Fruit fly (Drosophila melanogaster): ENCODE measurements around the gene CG11403.

The CG11403 gene

dm6 chrX:1278825-1279643 lies 39.4 kb upstream of the CG11403 start (continued):
- TF ChIP-seq CG17912 (GFP tag; optimal IDR thresholded peaks at IDR 0.05) (no peak), sr (GFP tag; IDR thresholded peaks at IDR 0.05) (no peak), CG2120 (GFP tag; optimal IDR thresholded peaks at IDR 0.05) (peak; percentile 27), CG11696 (GFP tag; IDR thresholded peaks at IDR 0.05) (no peak), CoRest (tag; optimal IDR thresholded peaks at IDR 0.05) (peak; percentile 34), CG34224 (GFP tag; IDR thresholded peaks at IDR 0.05; ENCODE audit: partially characterized antibody) (no peak), gro (GFP tag; optimal IDR thresholded peaks at IDR 0.05) (no peak), CG9727 (GFP tag; optimal IDR thresholded peaks at IDR 0.05) (peak; percentile 40), Dad (GFP tag; optimal IDR thresholded peaks at IDR 0.05) (no peak), CG3281 (GFP tag; optimal IDR thresholded peaks at IDR 0.05) (no peak), CG6683 (GFP tag; optimal IDR thresholded peaks at IDR 0.05) (no peak), CG10147 (GFP tag; optimal IDR thresholded peaks at IDR 0.05) (peak; percentile 4), bcd (GFP tag; optimal IDR thresholded peaks at IDR 0.05) (no peak), fu2 (GFP tag; optimal IDR thresholded peaks at IDR 0.05) (no peak), ci (GFP tag; IDR thresholded peaks at IDR 0.05) (0 out of 3 replicates have a peak, but pooled peaks have one; percentile 46), gcm2 (GFP tag; optimal IDR thresholded peaks at IDR 0.05) (no peak), CG17568 (GFP tag; optimal IDR thresholded peaks at IDR 0.05) (no peak), CG15011 (GFP tag; optimal IDR thresholded peaks at IDR 0.05) (no peak), CG6272 (GFP tag; IDR thresholded peaks at IDR 0.05) (no peak), D (optimal IDR thresholded peaks at IDR 0.05) (no peak), D (GFP tag; optimal IDR thresholded peaks at IDR 0.05) (no peak), CG4328 (GFP tag; optimal IDR thresholded peaks at IDR 0.05) (no peak), odd (GFP tag; optimal IDR thresholded peaks at IDR 0.05) (no peak), CG12769 (tag; optimal IDR thresholded peaks at IDR 0.05) (no peak)

DNA sequence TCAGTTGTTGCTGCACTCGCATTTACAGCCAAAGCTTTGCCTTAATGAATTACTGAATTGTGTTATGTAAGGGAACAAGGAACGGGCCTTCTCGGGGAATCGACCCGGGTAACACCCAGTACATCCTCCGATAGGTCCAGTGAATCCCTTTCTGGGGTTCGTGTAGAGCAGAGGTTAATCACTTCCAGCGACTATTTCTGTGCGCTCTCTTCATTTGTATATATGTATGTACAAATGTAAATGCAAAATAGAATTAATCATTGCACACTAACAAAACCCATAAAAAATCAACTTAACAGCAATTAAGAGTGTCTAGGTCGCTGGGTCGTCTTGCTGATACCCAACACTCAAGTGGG lies 37.8 kb upstream of the CG11403 start:
- TF ChIP-seq dpn (GFP tag; optimal IDR thresholded peaks at IDR 0.05) = no peak
- TF ChIP-seq cad (GFP tag; optimal IDR thresholded peaks at IDR 0.05) = no peak
- peak in 1 of 2 experiments; percentile 34 for TF ChIP-seq Pdp1 (GFP tag; optimal IDR thresholded peaks at IDR 0.05)

DNA sequence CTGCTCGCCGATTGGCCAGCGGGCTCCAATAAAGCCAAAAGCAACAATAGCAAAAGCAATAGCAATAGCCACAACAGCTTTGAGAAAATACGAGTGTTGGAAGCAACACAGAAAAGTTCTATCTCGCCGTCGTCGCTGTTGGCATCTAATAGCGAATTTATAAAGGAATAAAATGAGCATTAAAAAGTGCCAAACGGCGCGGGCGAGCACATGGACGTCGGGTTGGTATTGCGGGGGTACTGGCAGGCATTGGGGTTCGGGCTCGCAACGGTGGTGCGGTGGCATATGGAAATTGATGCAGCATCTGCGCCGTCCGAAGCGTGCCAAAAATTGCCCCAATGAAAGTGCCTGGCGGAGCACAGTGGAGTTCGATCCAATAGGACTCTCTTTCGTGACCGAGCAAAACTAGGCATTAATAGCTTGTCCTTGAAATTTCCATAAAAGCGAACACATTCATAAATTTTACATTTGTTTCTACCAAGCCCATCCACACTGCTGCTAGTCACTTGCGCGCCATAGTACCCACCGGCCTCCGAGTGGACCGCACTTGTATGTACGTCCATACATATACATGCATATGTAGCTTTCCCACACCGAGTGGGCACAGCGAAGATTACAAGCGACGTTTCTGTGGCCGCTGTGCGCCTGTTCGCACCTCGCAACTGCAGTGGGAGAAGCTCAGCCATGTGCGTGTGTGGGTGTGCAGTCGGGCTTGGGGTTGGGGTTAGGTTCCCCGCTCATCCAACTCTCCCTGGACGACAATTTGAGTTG lies 37.3 kb upstream of the CG11403 start:
- TF ChIP-seq CG6854 (GFP tag; optimal IDR thresholded peaks at IDR 0.05) (peak; percentile 89), CG2889 (GFP tag; IDR thresholded peaks at IDR 0.05) (peak; percentile 92), stc (GFP tag; IDR thresholded peaks at IDR 0.05) (peak; percentile 92), knrl (GFP tag; IDR thresholded peaks at IDR 0.05; ENCODE audit: partially characterized antibody) (no peak), ab (GFP tag; optimal IDR thresholded peaks at IDR 0.05) (peak; percentile 85), shn (GFP tag; optimal IDR thresholded peaks at IDR 0.05) (peak; percentile 80), ERR (GFP tag; optimal IDR thresholded peaks at IDR 0.05) (peak; percentile 91), Taf1 (GFP tag; IDR thresholded peaks at IDR 0.05) (peak; percentile 89), CG10565 (GFP tag; optimal IDR thresholded peaks at IDR 0.05) (peak; percentile 37), klu (GFP tag; IDR thresholded peaks at IDR 0.05) (peak; percentile 83), dan (GFP tag; IDR thresholded peaks at IDR 0.05) (peak; percentile 50; the same call in 1 of the 2 replicates), CG30020 (tag; optimal IDR thresholded peaks at IDR 0.05) (no peak), esg (GFP tag; conservative IDR thresholded peaks at IDR 0.05) (peak; percentile 93), CG33557 (GFP tag; optimal IDR thresholded peaks at IDR 0.05) (no peak), tap (tag; optimal IDR thresholded peaks at IDR 0.05) (peak; percentile 75), fru (optimal IDR thresholded peaks at IDR 0.05) (no peak), seq (GFP tag; IDR thresholded peaks at IDR 0.05) (peak; percentile 95), Dad (GFP tag; optimal IDR thresholded peaks at IDR 0.05) (peak; percentile 83), Awh (GFP tag; IDR thresholded peaks at IDR 0.05) (peak; percentile 92), CG31224 (GFP tag; IDR thresholded peaks at IDR 0.05) (peak; percentile 95), ATbp (GFP tag; optimal IDR thresholded peaks at IDR 0.05) (peak; percentile 94), ato (GFP tag; IDR thresholded peaks at IDR 0.05; ENCODE audit: partially characterized antibody) (no peak)
